Fruit fly (Drosophila melanogaster) whole organism, embryonic: ENCODE results near the gene hook.
A peak's percentile ranks its signal among the peaks of the same experiment; 100 is the strongest.

Experiments used
- ATbp ChIP-seq: fragments of 200-800 bp; sonication (Bioruptor generic); optimal IDR thresholded peaks from 2 replicates; lab custom pipeline; 2017; ENCODE audit warnings: missing biosample characterization, mild to moderate bottlenecking, missing genetic modification characterization, missing genetic modification reagents
- Awh ChIP-seq: fragments of 200-800 bp; sonication (Bioruptor generic); IDR thresholded peaks from 2 replicates; pipeline ENCODE4, ENCODE4 v1.3.6; 2022; ENCODE audit warnings: missing biosample characterization, missing genetic modification characterization
- BtbVII ChIP-seq: fragments of 200-800 bp; sonication (Bioruptor generic); optimal IDR thresholded peaks from 3 replicates; lab custom pipeline; 2017; ENCODE audit warnings: missing biosample characterization, mild to moderate bottlenecking, missing genetic modification characterization
- CG10366 ChIP-seq: fragments of 200-800 bp; sonication (Bioruptor generic); IDR thresholded peaks from 2 replicates; pipeline ENCODE4 v1.3.6; 2022; ENCODE audit warnings: missing biosample characterization, missing genetic modification characterization
- CG11723 ChIP-seq: fragments of 200-800 bp; sonication (Bioruptor generic); optimal IDR thresholded peaks from 2 replicates; lab custom pipeline; 2017; ENCODE audit warnings: missing biosample characterization, mild to moderate bottlenecking, missing genetic modification characterization
- CG12391 ChIP-seq: fragments of 200-800 bp; sonication (Bioruptor generic); optimal IDR thresholded peaks from 3 replicates; lab custom pipeline; 2018; ENCODE audit warnings: missing biosample characterization, mild to moderate bottlenecking, missing genetic modification characterization, moderate library complexity
- CG12942 ChIP-seq: fragments of 200-800 bp; sonication (Bioruptor generic); optimal IDR thresholded peaks from 3 replicates; lab custom pipeline; 2016; ENCODE audit warnings: missing biosample characterization, missing genetic modification characterization
- CG13296 ChIP-seq: fragments of 200-800 bp; sonication (Bioruptor generic); optimal IDR thresholded peaks from 3 replicates; lab custom pipeline; 2018; ENCODE audit warnings: missing biosample characterization, mild to moderate bottlenecking, missing genetic modification characterization
- CG13624 ChIP-seq: fragments of 200-800 bp; sonication (Bioruptor generic); optimal IDR thresholded peaks from 2 replicates; lab custom pipeline; 2016; ENCODE audit warnings: missing biosample characterization, missing genetic modification characterization
- CG1529 ChIP-seq: fragments of 200-800 bp; sonication (Bioruptor generic); optimal IDR thresholded peaks from 3 replicates; lab custom pipeline; 2018; ENCODE audit warnings: missing biosample characterization, missing genetic modification characterization
- CG17359 ChIP-seq: fragments of 200-800 bp; sonication (Bioruptor generic); optimal IDR thresholded peaks from 3 replicates; lab custom pipeline; 2018; ENCODE audit warnings: missing biosample characterization, mild to moderate bottlenecking, missing genetic modification characterization, moderate library complexity
- CG18262 ChIP-seq: fragments of 200-800 bp; optimal IDR thresholded peaks from 3 replicates; lab custom pipeline; 2019; ENCODE audit warnings: missing biosample characterization, mild to moderate bottlenecking, missing genetic modification characterization, moderate library complexity
- CG3065 ChIP-seq: fragments of 200-800 bp; sonication (Bioruptor generic); optimal IDR thresholded peaks from 2 replicates; lab custom pipeline; 2016; ENCODE audit warnings: missing biosample characterization, missing genetic modification characterization
- CG4730 ChIP-seq: fragments of 200-800 bp; sonication (Bioruptor generic); IDR thresholded peaks from 2 replicates; pipeline ENCODE4 v1.3.6; 2022; ENCODE audit warnings: missing biosample characterization, missing genetic modification characterization
- CG6654 ChIP-seq: fragments of 200-800 bp; sonication (Bioruptor generic); optimal IDR thresholded peaks from 2 replicates; lab custom pipeline; 2017; ENCODE audit warnings: missing biosample characterization, mild to moderate bottlenecking, missing genetic modification characterization
- CG6683 ChIP-seq: fragments of 200-800 bp; sonication (Bioruptor generic); optimal IDR thresholded peaks from 2 replicates; lab custom pipeline; 2017; ENCODE audit warnings: missing biosample characterization, mild to moderate bottlenecking, missing genetic modification characterization, missing genetic modification reagents
- CG6854 ChIP-seq: fragments of 200-800 bp; sonication (Bioruptor generic); optimal IDR thresholded peaks from 3 replicates; lab custom pipeline; 2017; ENCODE audit warnings: missing biosample characterization, mild to moderate bottlenecking, missing genetic modification characterization
- CG8290 ChIP-seq, 3 experiments: fragments of 200-800 bp; sonication (Bioruptor generic); optimal IDR thresholded peaks; 2 replicates each; lab custom pipeline; 2016 to 2019; ENCODE audit warnings: missing biosample characterization in 3 of 3, missing genetic modification characterization in 3 of 3, mild to moderate bottlenecking in 2 of 3, moderate library complexity in 1 of 3
- CG8359 ChIP-seq: fragments of 200-800 bp; sonication (Bioruptor generic); optimal IDR thresholded peaks from 2 replicates; lab custom pipeline; 2017; ENCODE audit warnings: missing biosample characterization, mild to moderate bottlenecking, missing genetic modification characterization, borderline replicate concordance
- CG9727 ChIP-seq: fragments of 200-800 bp; sonication (Bioruptor generic); optimal IDR thresholded peaks from 3 replicates; lab custom pipeline; 2017; ENCODE audit warnings: missing biosample characterization, mild to moderate bottlenecking, missing genetic modification characterization
- Ets97D ChIP-seq: fragments of 200-800 bp; sonication (Bioruptor generic); optimal IDR thresholded peaks from 3 replicates; lab custom pipeline; 2016; ENCODE audit warnings: missing biosample characterization, missing genetic modification characterization
- Fer3 ChIP-seq: fragments of 200-800 bp; sonication (Bioruptor generic); optimal IDR thresholded peaks from 2 replicates; lab custom pipeline; 2018; ENCODE audit warnings: missing biosample characterization, mild to moderate bottlenecking, missing genetic modification characterization, moderate library complexity
- H15 ChIP-seq: fragments of 200-800 bp; sonication (Bioruptor generic); IDR thresholded peaks from 3 replicates; pipeline ENCODE4 v1.3.6; 2022; ENCODE audit warnings: missing biosample characterization, missing genetic modification characterization
- Hsf ChIP-seq: fragments of 200-800 bp; sonication (Bioruptor generic); optimal IDR thresholded peaks from 3 replicates; lab custom pipeline; 2016; ENCODE audit warnings: missing biosample characterization, missing genetic modification characterization
- MESR4 ChIP-seq: fragments of 200-800 bp; sonication (Bioruptor generic); optimal IDR thresholded peaks from 2 replicates; lab custom pipeline; 2018; ENCODE audit warnings: missing biosample characterization, mild to moderate bottlenecking, missing genetic modification characterization, moderate library complexity
- Med ChIP-seq: fragments of 200-800 bp; sonication (Bioruptor generic); peaks from one replicate; lab custom pipeline; 2016; ENCODE audit warnings: missing biosample characterization, missing genetic modification characterization, mild to moderate bottlenecking, inconsistent platforms, moderate library complexity
- Nf-YC ChIP-seq: fragments of 200-800 bp; optimal IDR thresholded peaks from 3 replicates; lab custom pipeline; 2019; ENCODE audit warnings: missing biosample characterization, mild to moderate bottlenecking, missing genetic modification characterization, moderate library complexity
- Oaz ChIP-seq: fragments of 200-800 bp; sonication (Bioruptor generic); IDR thresholded peaks from 2 replicates; pipeline ENCODE4 v1.3.6; 2022; ENCODE audit warnings: missing biosample characterization, missing genetic modification characterization
- Six4 ChIP-seq: fragments of 200-800 bp; sonication (Bioruptor generic); optimal IDR thresholded peaks from 2 replicates; lab custom pipeline; 2016; ENCODE audit warnings: missing biosample characterization, missing genetic modification characterization
- Trl ChIP-seq, 3 experiments: fragments of >200 bp in 2 of 3; fragments of 200-800 bp in 1 of 3; sonication (Bioruptor generic) in 1 of 3; optimal IDR thresholded peaks; 2 replicates in 1 of 3; 3 replicates in 2 of 3; lab custom pipeline; 2016 to 2017; ENCODE audit warnings: missing biosample characterization in 1 of 3, missing genetic modification characterization in 1 of 3
- ab ChIP-seq: fragments of 200-800 bp; sonication (Bioruptor generic); optimal IDR thresholded peaks from 2 replicates; lab custom pipeline; 2016; ENCODE audit warnings: missing biosample characterization, missing genetic modification characterization
- crc ChIP-seq: fragments of 200-800 bp; sonication (Bioruptor generic); optimal IDR thresholded peaks from 2 replicates; lab custom pipeline; 2016; ENCODE audit warnings: missing biosample characterization, missing genetic modification characterization
- dmrt11E ChIP-seq: fragments of 200-800 bp; sonication (Bioruptor generic); optimal IDR thresholded peaks from 3 replicates; lab custom pipeline; 2018; ENCODE audit warnings: missing biosample characterization, mild to moderate bottlenecking, missing genetic modification characterization, moderate library complexity
- gsb ChIP-seq: fragments of 200-800 bp; sonication (Bioruptor generic); IDR thresholded peaks from 2 replicates; pipeline ENCODE4 v1.3.6; 2022; ENCODE audit warnings: missing biosample characterization, missing genetic modification characterization
- hb ChIP-seq: fragments of 200-800 bp; sonication (Bioruptor generic); IDR thresholded peaks from 3 replicates; pipeline ENCODE4 v1.3.6; 2022; ENCODE audit warnings: missing biosample characterization, missing genetic modification characterization; ENCODE audit not compliant: partially characterized antibody
- hkb ChIP-seq, 2 experiments: fragments of 200-800 bp in 1 of 2; fragments of >200 bp in 1 of 2; sonication (Bioruptor generic) in 1 of 2; IDR thresholded peaks in 1 of 2; optimal IDR thresholded peaks in 1 of 2; 2 replicates each; pipeline versions ENCODE4 v1.3.6 to Lab custom; 2017 to 2022; ENCODE audit warnings: missing biosample characterization in 1 of 2, missing genetic modification characterization in 1 of 2
- inv ChIP-seq: fragments of 200-800 bp; sonication (Bioruptor generic); IDR thresholded peaks from 2 replicates; pipeline ENCODE4 v1.3.6; 2022; ENCODE audit warnings: missing biosample characterization, missing genetic modification characterization; ENCODE audit not compliant: partially characterized antibody
- luna ChIP-seq: fragments of 200-800 bp; sonication (Bioruptor generic); optimal IDR thresholded peaks from 2 replicates; lab custom pipeline; 2016; ENCODE audit warnings: missing biosample characterization, missing genetic modification characterization
- org-1 ChIP-seq: fragments of 200-800 bp; sonication (Bioruptor generic); optimal IDR thresholded peaks from 2 replicates; lab custom pipeline; 2017; ENCODE audit warnings: missing biosample characterization, missing genetic modification characterization
- pfk ChIP-seq: fragments of 200-800 bp; sonication (Bioruptor generic); optimal IDR thresholded peaks from 2 replicates; lab custom pipeline; 2018; ENCODE audit warnings: missing biosample characterization, mild to moderate bottlenecking, missing genetic modification characterization, moderate library complexity
- pho ChIP-seq: fragments of 200-800 bp; sonication (Bioruptor generic); optimal IDR thresholded peaks from 2 replicates; lab custom pipeline; 2016; ENCODE audit warnings: missing biosample characterization, missing genetic modification characterization
- run ChIP-seq: fragments of 200-800 bp; sonication (Bioruptor generic); optimal IDR thresholded peaks from 3 replicates; lab custom pipeline; 2018; ENCODE audit warnings: missing biosample characterization, mild to moderate bottlenecking, missing genetic modification characterization
- schlank ChIP-seq: fragments of 200-800 bp; sonication (Bioruptor generic); optimal IDR thresholded peaks from 2 replicates; lab custom pipeline; 2018; ENCODE audit warnings: missing biosample characterization, mild to moderate bottlenecking, missing genetic modification characterization
- sd ChIP-seq: fragments of 200-800 bp; sonication (Bioruptor generic); optimal IDR thresholded peaks from 3 replicates; lab custom pipeline; 2018; ENCODE audit warnings: missing biosample characterization, mild to moderate bottlenecking, missing genetic modification characterization, moderate library complexity
- slbo ChIP-seq: fragments of 200-800 bp; sonication (Bioruptor generic); IDR thresholded peaks from 2 replicates; pipeline ENCODE4 v1.3.6; 2022; ENCODE audit warnings: missing biosample characterization, missing genetic modification characterization
- so ChIP-seq: fragments of 200-800 bp; sonication (Bioruptor generic); IDR thresholded peaks from 3 replicates; pipeline ENCODE4 v1.3.6; 2022; ENCODE audit warnings: missing biosample characterization, missing genetic modification characterization
- tgo ChIP-seq: fragments of 200-800 bp; sonication (Bioruptor generic); IDR thresholded peaks from 3 replicates; pipeline ENCODE4 v1.3.6; 2022; ENCODE audit warnings: missing biosample characterization, missing genetic modification characterization

hook gene

DNA sequence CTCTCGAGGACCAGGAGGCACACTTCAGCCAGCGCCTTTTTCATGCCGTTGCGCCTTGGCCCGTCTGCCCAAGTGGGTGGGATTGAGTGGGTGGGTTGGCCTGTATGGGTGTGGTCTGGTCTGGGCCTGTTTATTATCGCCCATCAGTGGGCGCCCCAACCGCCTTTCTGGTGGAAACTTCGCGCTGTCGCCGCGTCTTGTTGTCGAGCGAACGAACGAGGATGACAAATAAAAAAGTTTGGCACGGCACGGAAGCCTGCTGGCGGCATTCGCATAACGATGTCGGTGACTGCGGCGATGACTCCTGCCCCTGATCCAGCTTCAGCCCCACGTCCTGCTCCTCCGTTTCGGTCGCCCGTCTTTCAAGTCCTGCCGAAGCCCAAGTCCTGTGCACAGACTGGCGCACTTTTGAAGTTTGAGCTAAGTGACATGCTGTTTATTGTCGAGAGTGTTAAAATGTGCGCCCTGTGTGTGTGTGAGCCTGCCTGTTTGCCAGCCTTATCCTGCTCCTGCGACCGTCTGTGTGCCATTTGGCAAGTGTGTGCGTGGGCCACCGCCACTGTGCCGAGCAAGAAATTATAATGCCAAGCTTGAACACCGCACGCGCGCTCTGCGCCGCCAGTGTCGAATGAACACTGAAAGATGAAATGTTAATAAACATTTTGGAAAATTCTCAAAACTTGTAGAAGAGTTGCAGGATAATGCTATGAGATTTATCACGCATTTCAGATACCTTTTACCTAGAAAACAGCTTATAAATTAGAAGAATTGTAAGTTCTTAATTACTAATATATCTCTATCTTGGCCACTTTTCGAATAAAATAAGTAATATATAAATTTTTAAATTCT is 19.0 kb downstream of the hook start (continued):
- no peak for TF ChIP-seq CG8290 (GFP tag; optimal IDR thresholded peaks at IDR 0.05; lab: Kevin White, UChicago)
- TF ChIP-seq CG8290 (tag; optimal IDR thresholded peaks at IDR 0.05; lab: Kevin White, UChicago) = peak in 1 of 2 experiments; percentile 25
- TF ChIP-seq Med (GFP tag; lab: Kevin White, UChicago) = peak; percentile 65
- TF ChIP-seq pfk = no peak
- TF ChIP-seq CG12391 = peak; percentile 75
- TF ChIP-seq tgo (GFP tag; lab: Robert Waterston, UW) = peak; percentile 48; the same call in 1 of the 3 replicates
- TF ChIP-seq CG9727 (GFP tag; lab: Kevin White, UChicago) = peak; percentile 77
- no peak for TF ChIP-seq CG3065
- TF ChIP-seq ab (GFP tag; lab: Kevin White, UChicago) = no peak
- peak; percentile 43 for TF ChIP-seq pho (GFP tag; lab: Kevin White, UChicago)
- TF ChIP-seq so (GFP tag; lab: Robert Waterston, UW) = peak; percentile 68; the same call in 1 of the 3 replicates
- no peak for TF ChIP-seq MESR4 (GFP tag; lab: Kevin White, UChicago)
- TF ChIP-seq run (tag; lab: Kevin White, UChicago) = peak; percentile 59
- TF ChIP-seq CG1529 (GFP tag; lab: Kevin White, UChicago) = peak; percentile 54
- TF ChIP-seq ATbp = peak; percentile 72
- no peak for TF ChIP-seq luna (GFP tag; lab: Kevin White, UChicago)
- TF ChIP-seq CG10366 (GFP tag; lab: Robert Waterston, UW) = peak; percentile 46; the same call in 1 of the 2 replicates
- TF ChIP-seq Oaz (GFP tag; lab: Robert Waterston, UW) = peak; percentile 60
- peak; percentile 86 for TF ChIP-seq BtbVII (GFP tag; lab: Kevin White, UChicago)
- peak; percentile 73 for TF ChIP-seq CG18262 (tag; lab: Kevin White, UChicago)
- peak; percentile 27 for TF ChIP-seq CG8359 (GFP tag; lab: Kevin White, UChicago)
- TF ChIP-seq Trl (optimal IDR thresholded peaks at IDR 0.05; lab: Kevin White, UChicago) = no peak
- no peak for TF ChIP-seq Trl (GFP tag; optimal IDR thresholded peaks at IDR 0.05; lab: Kevin White, UChicago)
- TF ChIP-seq CG13296 (GFP tag; lab: Kevin White, UChicago) = peak; percentile 89
- TF ChIP-seq Ets97D = no peak
- peak; percentile 74 for TF ChIP-seq CG6683 (GFP tag; lab: Kevin White, UChicago)
- TF ChIP-seq Fer3 = peak; percentile 80
- TF ChIP-seq hkb (optimal IDR thresholded peaks at IDR 0.05; lab: Kevin White, UChicago) = no peak
- peak; percentile 73 for TF ChIP-seq hkb (GFP tag; IDR thresholded peaks at IDR 0.05; lab: Robert Waterston, UW)
- peak; percentile 76 for TF ChIP-seq Nf-YC (tag; lab: Kevin White, UChicago)
- 0 out of 2 replicates have a peak, but pooled peaks have one; percentile 10 for TF ChIP-seq Awh
- peak; percentile 78 for TF ChIP-seq org-1 (GFP tag; lab: Kevin White, UChicago)
- 0 out of 3 replicates have a peak, but pooled peaks have one; percentile 16 for TF ChIP-seq H15 (GFP tag; lab: Robert Waterston, UW)
- TF ChIP-seq CG6854 (GFP tag; lab: Kevin White, UChicago) = peak; percentile 87
- peak; percentile 15 for TF ChIP-seq CG12942
- peak; percentile 79 for TF ChIP-seq CG17359 (tag; lab: Kevin White, UChicago)
- no peak for TF ChIP-seq gsb (GFP tag; lab: Robert Waterston, UW)
- no peak for TF ChIP-seq dmrt11E (tag; lab: Kevin White, UChicago)
- TF ChIP-seq hb (GFP tag; lab: Robert Waterston, UW) = no peak
- TF ChIP-seq CG6654 = no peak
- TF ChIP-seq inv = no peak
- peak; percentile 16; the same call in 1 of the 2 replicates for TF ChIP-seq CG4730
- peak; percentile 62 for TF ChIP-seq CG11723
- TF ChIP-seq slbo (GFP tag; lab: Robert Waterston, UW) = peak; percentile 58
- TF ChIP-seq sd (tag; lab: Kevin White, UChicago) = no peak
- peak; percentile 24 for TF ChIP-seq schlank (tag; lab: Kevin White, UChicago)
- TF ChIP-seq crc (GFP tag; lab: Kevin White, UChicago) = no peak
- TF ChIP-seq CG13624 (GFP tag; lab: Kevin White, UChicago) = no peak
- no peak for TF ChIP-seq Six4
- peak; percentile 29 for TF ChIP-seq Hsf (GFP tag; lab: Kevin White, UChicago)
